Fruit fly (Drosophila melanogaster) whole organism, adult: Measurements from ENCODE around the gene CG14903.

Experiments
- CG1620 ChIP-seq: fragments of 200-800 bp; sonication (Bioruptor generic); optimal IDR thresholded peaks from 2 replicates; lab custom pipeline; 2016; ENCODE audit warnings: missing biosample characterization, missing genetic modification characterization
- CG33017 ChIP-seq: fragments of 200-800 bp; sonication (Bioruptor generic); optimal IDR thresholded peaks from 2 replicates; lab custom pipeline; 2018; ENCODE audit warnings: missing biosample characterization, mild to moderate bottlenecking, missing genetic modification characterization, moderate library complexity
- CG5204 ChIP-seq: fragments of 200-800 bp; sonication (Bioruptor generic); optimal IDR thresholded peaks from 2 replicates; lab custom pipeline; 2016; ENCODE audit warnings: missing biosample characterization, missing genetic modification characterization
- CG7101 ChIP-seq: fragments of 200-800 bp; sonication (Bioruptor generic); optimal IDR thresholded peaks from 2 replicates; lab custom pipeline; 2018; ENCODE audit warnings: missing biosample characterization, mild to moderate bottlenecking, missing genetic modification characterization, moderate library complexity
- cic ChIP-seq: fragments of 200-800 bp; sonication (Bioruptor generic); optimal IDR thresholded peaks from 2 replicates; lab custom pipeline; 2017; ENCODE audit warnings: missing biosample characterization, mild to moderate bottlenecking, missing genetic modification characterization, moderate library complexity
- kay ChIP-seq: fragments of 200-800 bp; sonication (Bioruptor generic); peaks from one replicate; lab custom pipeline; 2016; ENCODE audit warnings: missing biosample characterization, missing genetic modification characterization, borderline replicate concordance
- toe ChIP-seq: fragments of 200-800 bp; sonication (Bioruptor generic); optimal IDR thresholded peaks from 2 replicates; lab custom pipeline; 2016; ENCODE audit warnings: missing biosample characterization, missing genetic modification characterization

- TF ChIP-seq CG7101 (no peak), CG5204 (GFP tag; lab: Kevin White, UChicago) (no peak), kay (GFP tag; lab: Kevin White, UChicago) (no peak), cic (GFP tag; lab: Kevin White, UChicago) (no peak), CG1620 (GFP tag; lab: Kevin White, UChicago) (no peak), toe (GFP tag; lab: Kevin White, UChicago) (no peak), CG33017 (tag; lab: Kevin White, UChicago) (no peak)
These were observed 31.2 kb upstream of the CG14903 start, which contains the start of gene CG10345 for dm6 chr3R:16604715-16605114.
